Fruit fly (Drosophila melanogaster) whole organism, embryonic: Measurements from ENCODE around the gene CG32095.

ENCODE experiments used
- Awh ChIP-seq: fragments of 200-800 bp; sonication (Bioruptor generic); IDR thresholded peaks from 2 replicates; pipeline ENCODE4, ENCODE4 v1.3.6; 2022; ENCODE audit warnings: missing biosample characterization, missing genetic modification characterization
- Bdp1 ChIP-seq: fragments of 200-800 bp; sonication (Bioruptor generic); optimal IDR thresholded peaks from 3 replicates; lab custom pipeline; 2016; ENCODE audit warnings: missing biosample characterization, missing genetic modification characterization
- Bgb ChIP-seq: fragments of 200-800 bp; sonication (Bioruptor generic); IDR thresholded peaks from 2 replicates; pipeline ENCODE4 v1.3.6; 2022; ENCODE audit warnings: missing biosample characterization, missing genetic modification characterization; ENCODE audit not compliant: partially characterized antibody
- CG10147 ChIP-seq: fragments of 200-800 bp; sonication (Bioruptor generic); optimal IDR thresholded peaks from 2 replicates; lab custom pipeline; 2019; ENCODE audit warnings: missing biosample characterization, mild to moderate bottlenecking, missing genetic modification characterization, moderate library complexity
- CG10431 ChIP-seq: fragments of 200-800 bp; sonication (Bioruptor generic); optimal IDR thresholded peaks from 3 replicates; lab custom pipeline; 2018; ENCODE audit warnings: missing biosample characterization, mild to moderate bottlenecking, missing genetic modification characterization
- CG10654 ChIP-seq: fragments of 200-800 bp; sonication (Bioruptor generic); optimal IDR thresholded peaks from 2 replicates; lab custom pipeline; 2016; ENCODE audit warnings: missing biosample characterization, missing genetic modification characterization
- CG12299 ChIP-seq: fragments of 200-800 bp; sonication (Bioruptor generic); optimal IDR thresholded peaks from 2 replicates; lab custom pipeline; 2018; ENCODE audit warnings: missing biosample characterization, mild to moderate bottlenecking, missing genetic modification characterization
- CG13775 ChIP-seq: fragments of 200-800 bp; sonication (Bioruptor generic); optimal IDR thresholded peaks from 3 replicates; lab custom pipeline; 2017; ENCODE audit warnings: missing biosample characterization, mild to moderate bottlenecking, missing genetic modification characterization
- CG14441 ChIP-seq: fragments of 200-800 bp; sonication (Bioruptor generic); IDR thresholded peaks from 2 replicates; pipeline ENCODE4 v1.3.6; 2022; ENCODE audit warnings: missing biosample characterization, missing genetic modification characterization
- CG14860 ChIP-seq: fragments of 200-800 bp; sonication (Bioruptor generic); IDR thresholded peaks from 3 replicates; pipeline ENCODE4 v1.3.6; 2022; ENCODE audit warnings: missing biosample characterization, missing genetic modification characterization; ENCODE audit not compliant: partially characterized antibody
- CG15073 ChIP-seq: fragments of 200-800 bp; sonication (Bioruptor generic); optimal IDR thresholded peaks from 2 replicates; lab custom pipeline; 2016; ENCODE audit warnings: missing biosample characterization, missing genetic modification characterization
- CG16779 ChIP-seq: fragments of 200-800 bp; sonication (Bioruptor generic); IDR thresholded peaks from 2 replicates; pipeline ENCODE4 v1.3.6; 2022; ENCODE audit warnings: missing biosample characterization, missing genetic modification characterization
- CG16863 ChIP-seq: fragments of 200-800 bp; sonication (Bioruptor generic); optimal IDR thresholded peaks from 3 replicates; lab custom pipeline; 2016; ENCODE audit warnings: missing biosample characterization, missing genetic modification characterization
- CG18599 ChIP-seq: fragments of 200-800 bp; sonication (Bioruptor generic); optimal IDR thresholded peaks from 3 replicates; lab custom pipeline; 2017; ENCODE audit warnings: missing biosample characterization, missing genetic modification characterization, mild to moderate bottlenecking, moderate library complexity, missing genetic modification reagents
- CG18619 ChIP-seq: fragments of 200-800 bp; sonication (Bioruptor generic); optimal IDR thresholded peaks from 3 replicates; lab custom pipeline; 2017; ENCODE audit warnings: missing biosample characterization, mild to moderate bottlenecking, missing genetic modification characterization
- CG2116 ChIP-seq: fragments of 200-800 bp; sonication (Bioruptor generic); optimal IDR thresholded peaks from 3 replicates; lab custom pipeline; 2018; ENCODE audit warnings: missing biosample characterization, mild to moderate bottlenecking, missing genetic modification characterization
- CG2875 ChIP-seq: fragments of 200-800 bp; sonication (Bioruptor generic); optimal IDR thresholded peaks from 2 replicates; lab custom pipeline; 2017; ENCODE audit warnings: missing biosample characterization, mild to moderate bottlenecking, missing genetic modification characterization, missing genetic modification reagents
- CG2889 ChIP-seq: fragments of 200-800 bp; sonication (Bioruptor generic); IDR thresholded peaks from 3 replicates; pipeline ENCODE4 v1.3.6; 2022; ENCODE audit warnings: missing biosample characterization, missing genetic modification characterization
- CG30431 ChIP-seq: fragments of 200-800 bp; sonication (Bioruptor generic); optimal IDR thresholded peaks from 2 replicates; lab custom pipeline; 2017; ENCODE audit warnings: missing biosample characterization, missing genetic modification characterization
- CG4730 ChIP-seq: fragments of 200-800 bp; sonication (Bioruptor generic); IDR thresholded peaks from 2 replicates; pipeline ENCODE4 v1.3.6; 2022; ENCODE audit warnings: missing biosample characterization, missing genetic modification characterization
- CG5245 ChIP-seq: fragments of 200-800 bp; sonication (Bioruptor generic); optimal IDR thresholded peaks from 3 replicates; lab custom pipeline; 2016; ENCODE audit warnings: missing biosample characterization, missing genetic modification characterization
- CG7372 ChIP-seq: fragments of 200-800 bp; sonication (Bioruptor generic); IDR thresholded peaks from 2 replicates; pipeline ENCODE4 v1.3.6; 2022; ENCODE audit warnings: missing biosample characterization, missing genetic modification characterization
- CG7745 ChIP-seq: fragments of 200-800 bp; sonication (Bioruptor generic); optimal IDR thresholded peaks from 2 replicates; lab custom pipeline; 2018; ENCODE audit warnings: missing biosample characterization, mild to moderate bottlenecking, missing genetic modification characterization, moderate library complexity
- CG8924 ChIP-seq: fragments of 200-800 bp; optimal IDR thresholded peaks from 3 replicates; lab custom pipeline; 2019; ENCODE audit warnings: missing biosample characterization, mild to moderate bottlenecking, missing genetic modification characterization, moderate library complexity
- Chrac-16 ChIP-seq: fragments of 200-800 bp; sonication (Bioruptor generic); optimal IDR thresholded peaks from 3 replicates; lab custom pipeline; 2016; ENCODE audit warnings: missing biosample characterization, missing genetic modification characterization
- Deaf1 ChIP-seq: fragments of 200-800 bp; optimal IDR thresholded peaks from 3 replicates; lab custom pipeline; 2019; ENCODE audit warnings: missing biosample characterization, mild to moderate bottlenecking, missing genetic modification characterization, moderate library complexity
- Dp ChIP-seq: fragments of 200-800 bp; sonication (Bioruptor generic); optimal IDR thresholded peaks from 2 replicates; lab custom pipeline; 2018; ENCODE audit warnings: missing biosample characterization, mild to moderate bottlenecking, missing genetic modification characterization, moderate library complexity
- HHEX ChIP-seq: fragments of 200-800 bp; sonication (Bioruptor generic); optimal IDR thresholded peaks from 3 replicates; lab custom pipeline; 2017; ENCODE audit warnings: missing biosample characterization, mild to moderate bottlenecking, missing genetic modification characterization, missing genetic modification reagents
- Hand ChIP-seq: fragments of 200-800 bp; sonication (Bioruptor generic); optimal IDR thresholded peaks from 2 replicates; lab custom pipeline; 2017; ENCODE audit warnings: mild to moderate bottlenecking, missing biosample characterization, missing genetic modification reagents, missing genetic modification characterization
- HmgZ ChIP-seq: fragments of 200-800 bp; sonication (Bioruptor generic); optimal IDR thresholded peaks from 2 replicates; lab custom pipeline; 2018; ENCODE audit warnings: missing biosample characterization, mild to moderate bottlenecking, missing genetic modification characterization
- Hsf ChIP-seq: fragments of 200-800 bp; sonication (Bioruptor generic); optimal IDR thresholded peaks from 3 replicates; lab custom pipeline; 2016; ENCODE audit warnings: missing biosample characterization, missing genetic modification characterization
- Lim3 ChIP-seq: fragments of 200-800 bp; sonication (Bioruptor generic); IDR thresholded peaks from 2 replicates; pipeline ENCODE4 v1.3.6; 2022; ENCODE audit warnings: missing biosample characterization, missing genetic modification characterization
- MESR4 ChIP-seq: fragments of 200-800 bp; sonication (Bioruptor generic); optimal IDR thresholded peaks from 2 replicates; lab custom pipeline; 2018; ENCODE audit warnings: missing biosample characterization, mild to moderate bottlenecking, missing genetic modification characterization, moderate library complexity
- MTF-1 ChIP-seq: fragments of 200-800 bp; sonication (Bioruptor generic); optimal IDR thresholded peaks from 2 replicates; lab custom pipeline; 2018; ENCODE audit warnings: missing biosample characterization, mild to moderate bottlenecking, missing genetic modification characterization, borderline replicate concordance
- Max ChIP-seq: fragments of 200-800 bp; sonication (Bioruptor generic); optimal IDR thresholded peaks from 2 replicates; lab custom pipeline; 2016; ENCODE audit warnings: missing biosample characterization, mild to moderate bottlenecking, missing genetic modification characterization
- Oaz ChIP-seq: fragments of 200-800 bp; sonication (Bioruptor generic); IDR thresholded peaks from 2 replicates; pipeline ENCODE4 v1.3.6; 2022; ENCODE audit warnings: missing biosample characterization, missing genetic modification characterization
- Rx ChIP-seq: fragments of 200-800 bp; sonication (Bioruptor generic); IDR thresholded peaks from 2 replicates; pipeline ENCODE4 v1.3.6; 2022; ENCODE audit warnings: missing biosample characterization, missing genetic modification characterization
- Sry-β ChIP-seq: fragments of 200-800 bp; sonication (Bioruptor generic); optimal IDR thresholded peaks from 2 replicates; lab custom pipeline; 2018; ENCODE audit warnings: missing biosample characterization, mild to moderate bottlenecking, missing genetic modification characterization, moderate library complexity
- br ChIP-seq: fragments of >200 bp; optimal IDR thresholded peaks from 2 replicates; lab custom pipeline; 2017
- ci ChIP-seq: fragments of 200-800 bp; sonication (Bioruptor generic); IDR thresholded peaks from 3 replicates; pipeline ENCODE4 v1.3.6; 2022; ENCODE audit warnings: missing biosample characterization, missing genetic modification characterization
- dimm ChIP-seq: fragments of 200-800 bp; sonication (Bioruptor generic); IDR thresholded peaks from 2 replicates; pipeline ENCODE4 v1.3.6; 2022; ENCODE audit warnings: missing biosample characterization, missing genetic modification characterization
- fd3F ChIP-seq: fragments of 200-800 bp; sonication (Bioruptor generic); optimal IDR thresholded peaks from 2 replicates; lab custom pipeline; 2018; ENCODE audit warnings: missing biosample characterization, mild to moderate bottlenecking, missing genetic modification characterization, moderate library complexity
- psq ChIP-seq: fragments of 200-800 bp; sonication (Bioruptor generic); optimal IDR thresholded peaks from 2 replicates; lab custom pipeline; 2017; ENCODE audit warnings: missing biosample characterization, missing genetic modification characterization
- pum ChIP-seq: fragments of 200-800 bp; sonication (Bioruptor generic); optimal IDR thresholded peaks from 2 replicates; lab custom pipeline; 2016; ENCODE audit warnings: missing biosample characterization, missing genetic modification characterization
- run ChIP-seq: fragments of 200-800 bp; sonication (Bioruptor generic); optimal IDR thresholded peaks from 3 replicates; lab custom pipeline; 2018; ENCODE audit warnings: missing biosample characterization, mild to moderate bottlenecking, missing genetic modification characterization
- slp2 ChIP-seq: fragments of 200-800 bp; sonication (Bioruptor generic); optimal IDR thresholded peaks from 2 replicates; lab custom pipeline; 2016; ENCODE audit warnings: missing biosample characterization, missing genetic modification characterization
- sr ChIP-seq: fragments of 200-800 bp; sonication (Bioruptor generic); IDR thresholded peaks from 3 replicates; pipeline ENCODE4 v1.3.6; 2022; ENCODE audit warnings: missing biosample characterization, missing genetic modification characterization
- tgo ChIP-seq: fragments of 200-800 bp; sonication (Bioruptor generic); IDR thresholded peaks from 3 replicates; pipeline ENCODE4 v1.3.6; 2022; ENCODE audit warnings: missing biosample characterization, missing genetic modification characterization
- tll ChIP-seq, 2 experiments: fragments of 200-800 bp in 1 of 2; fragments of >200 bp in 1 of 2; sonication (Bioruptor generic) in 1 of 2; optimal IDR thresholded peaks; 2 replicates each; lab custom pipeline; 2017 to 2019; ENCODE audit warnings: missing biosample characterization in 2 of 2, missing genetic modification characterization in 2 of 2, mild to moderate bottlenecking in 1 of 2, moderate library complexity in 1 of 2
- tx ChIP-seq: fragments of 200-800 bp; sonication (Bioruptor generic); optimal IDR thresholded peaks from 2 replicates; lab custom pipeline; 2016; ENCODE audit warnings: missing biosample characterization, missing genetic modification characterization
- zfh1 ChIP-seq: fragments of 200-800 bp; sonication (Bioruptor generic); IDR thresholded peaks from 3 replicates; pipeline ENCODE4 v1.3.6; 2022; ENCODE audit warnings: missing biosample characterization, missing genetic modification characterization
- zfh2 ChIP-seq: fragments of 200-800 bp; sonication (Bioruptor generic); optimal IDR thresholded peaks from 2 replicates; lab custom pipeline; 2016; ENCODE audit warnings: missing biosample characterization, missing genetic modification characterization

Gene CG32095

dm6 chr3L:11789773-11790172 is 35.8 kb downstream of the CG32095 start, which contains the start of gene Pi3K68D (continued):
- TF ChIP-seq CG10654 (GFP tag; lab: Kevin White, UChicago): no peak
- TF ChIP-seq Max: no peak
- peak; percentile 1 for TF ChIP-seq CG10147 (GFP tag; lab: Kevin White, UChicago)
- TF ChIP-seq MESR4: peak; percentile 69
- TF ChIP-seq Oaz (GFP tag; lab: Robert Waterston, UW): no peak
- no peak for TF ChIP-seq Bdp1
- no peak for TF ChIP-seq Chrac-16 (GFP tag; lab: Kevin White, UChicago)
- TF ChIP-seq CG7372: no peak
- TF ChIP-seq pum (GFP tag; lab: Kevin White, UChicago): no peak
- no peak for TF ChIP-seq CG14441 (GFP tag; lab: Robert Waterston, UW)
- no peak for TF ChIP-seq tgo (GFP tag; lab: Robert Waterston, UW)
- TF ChIP-seq CG14860: peak; percentile 83
- TF ChIP-seq CG16779 (GFP tag; lab: Robert Waterston, UW): no peak
- no peak for TF ChIP-seq run (tag; lab: Kevin White, UChicago)
- TF ChIP-seq CG2116 (GFP tag; lab: Kevin White, UChicago): peak; percentile 83
- TF ChIP-seq HmgZ (tag; lab: Kevin White, UChicago): peak; percentile 80
- no peak for TF ChIP-seq Deaf1 (tag; lab: Kevin White, UChicago)
- peak; percentile 77 for TF ChIP-seq Dp (GFP tag; lab: Kevin White, UChicago)
- no peak for TF ChIP-seq sr (GFP tag; lab: Robert Waterston, UW)
- TF ChIP-seq HHEX (GFP tag; lab: Kevin White, UChicago): no peak
- TF ChIP-seq CG10431 (GFP tag; lab: Kevin White, UChicago): no peak
- no peak for TF ChIP-seq dimm (GFP tag; lab: Robert Waterston, UW)
- TF ChIP-seq CG5245 (GFP tag; lab: Kevin White, UChicago): no peak
- no peak for TF ChIP-seq zfh1 (GFP tag; lab: Robert Waterston, UW)
- TF ChIP-seq CG13775: no peak
- peak; percentile 27 for TF ChIP-seq CG8924 (tag; lab: Kevin White, UChicago)
- no peak for TF ChIP-seq Hand (GFP tag; lab: Kevin White, UChicago)
- TF ChIP-seq Lim3 (GFP tag; lab: Robert Waterston, UW): no peak
- peak; percentile 97 for TF ChIP-seq Bgb
- no peak for TF ChIP-seq CG2889 (GFP tag; lab: Robert Waterston, UW)
- no peak for TF ChIP-seq tll (GFP tag; optimal IDR thresholded peaks at IDR 0.05; lab: Kevin White, UChicago)
- TF ChIP-seq CG18619 (GFP tag; lab: Kevin White, UChicago): no peak
- no peak for TF ChIP-seq CG4730 (GFP tag; lab: Robert Waterston, UW)
- peak; percentile 97 for TF ChIP-seq psq (GFP tag; lab: Kevin White, UChicago)
- no peak for TF ChIP-seq CG18599 (GFP tag; lab: Kevin White, UChicago)
- TF ChIP-seq Rx (GFP tag; lab: Robert Waterston, UW): no peak
- no peak for TF ChIP-seq CG16863
- TF ChIP-seq Awh: no peak
- TF ChIP-seq MTF-1 (GFP tag; lab: Kevin White, UChicago): no peak
- TF ChIP-seq CG30431: no peak
- peak; percentile 2 for TF ChIP-seq slp2 (GFP tag; lab: Kevin White, UChicago)
- no peak for TF ChIP-seq CG2875
- TF ChIP-seq zfh2: no peak
- TF ChIP-seq br (lab: Kevin White, UChicago): no peak
- no peak for TF ChIP-seq fd3F
- no peak for TF ChIP-seq tx (GFP tag; lab: Kevin White, UChicago)
- TF ChIP-seq ci (GFP tag; lab: Robert Waterston, UW): no peak
- no peak for TF ChIP-seq Sry-β
- TF ChIP-seq CG15073 (GFP tag; lab: Kevin White, UChicago): no peak
- peak; percentile 12 for TF ChIP-seq Hsf (GFP tag; lab: Kevin White, UChicago)
- no peak for TF ChIP-seq CG7745 (tag; lab: Kevin White, UChicago)
- no peak for TF ChIP-seq CG12299 (tag; lab: Kevin White, UChicago)
